Worm (Caenorhabditis elegans): Measurements from ENCODE around the gene dim-1.
A peak's percentile ranks its signal among the peaks of the same experiment; 100 is the strongest.

dim-1 gene

ce11 chrX:8018441-8018840 is 39.6 kb downstream of the dim-1 start (continued):
- no peak for TF ChIP-seq ceh-82 (tag; optimal IDR thresholded peaks at IDR 0.05)
- TF ChIP-seq fkh-4 (tag; optimal IDR thresholded peaks at IDR 0.05; ENCODE audit: borderline replicate concordance) = no peak
- no peak for TF ChIP-seq C04F5.9 (tag; optimal IDR thresholded peaks at IDR 0.05)
- TF ChIP-seq nhr-237 (tag; optimal IDR thresholded peaks at IDR 0.05) = no peak
- TF ChIP-seq ceh-90 (tag; optimal IDR thresholded peaks at IDR 0.05) = no peak
- TF ChIP-seq nhr-85 (tag) = peak; percentile 73
- TF ChIP-seq nhr-71 (tag; optimal IDR thresholded peaks at IDR 0.05) = peak; percentile 65
- no peak for TF ChIP-seq ceh-8 (GFP tag; optimal IDR thresholded peaks at IDR 0.05)
- no peak for TF ChIP-seq dsc-1 (tag; optimal IDR thresholded peaks at IDR 0.05)
- TF ChIP-seq C16A3.4 (tag; optimal IDR thresholded peaks at IDR 0.05) = peak; percentile 47
- no peak for TF ChIP-seq efl-1 (optimal IDR thresholded peaks at IDR 0.05)
- peak in 1 of 2 experiments; percentile 55 for TF ChIP-seq efl-1 (GFP tag; optimal IDR thresholded peaks at IDR 0.05 in 1 of 2)
- no peak for TF ChIP-seq Y116A8C.19 (tag; optimal IDR thresholded peaks at IDR 0.05; ENCODE audit: borderline replicate concordance)
- TF ChIP-seq lin-13 (GFP tag; optimal IDR thresholded peaks at IDR 0.05) = no peak
- no peak for TF ChIP-seq unc-62 (GFP tag; optimal IDR thresholded peaks at IDR 0.05)
- no peak for TF ChIP-seq lir-3 (tag; optimal IDR thresholded peaks at IDR 0.05; ENCODE audit: poor library complexity)
- no peak for TF ChIP-seq irx-1 (tag; optimal IDR thresholded peaks at IDR 0.05)
- no peak for TF ChIP-seq skn-1 (tag; optimal IDR thresholded peaks at IDR 0.05)
- TF ChIP-seq F16B12.6 (tag; optimal IDR thresholded peaks at IDR 0.05) = no peak
- peak in 3 of 6 experiments; percentile 14 to 43 (median 18) for TF ChIP-seq elt-3 (tag; optimal IDR thresholded peaks at IDR 0.05)
- peak; percentile 85 for TF ChIP-seq lin-14 (GFP tag; optimal IDR thresholded peaks at IDR 0.05)
- TF ChIP-seq nhr-77 (tag; optimal IDR thresholded peaks at IDR 0.05) = no peak
- peak; percentile 43 for TF ChIP-seq unc-130 (tag; optimal IDR thresholded peaks at IDR 0.05)
- TF ChIP-seq pqm-1 (tag; optimal IDR thresholded peaks at IDR 0.05) = no peak
- peak; percentile 2 for TF ChIP-seq blmp-1 (tag; optimal IDR thresholded peaks at IDR 0.05)
- TF ChIP-seq snu-23 (GFP tag; optimal IDR thresholded peaks at IDR 0.05) = peak; percentile 64
- TF ChIP-seq fos-1 (tag; optimal IDR thresholded peaks at IDR 0.05) = no peak
- no peak for TF ChIP-seq zip-4 (GFP tag; optimal IDR thresholded peaks at IDR 0.05)
- TF ChIP-seq hpl-2 (GFP tag; optimal IDR thresholded peaks at IDR 0.05) = no peak
- no peak for TF ChIP-seq nhr-84 (tag; optimal IDR thresholded peaks at IDR 0.05)
- TF ChIP-seq nhr-20 (tag; optimal IDR thresholded peaks at IDR 0.05) = peak; percentile 47
- no peak for TF ChIP-seq elt-2 (tag; optimal IDR thresholded peaks at IDR 0.05)
- no peak for TF ChIP-seq jun-1 (tag; optimal IDR thresholded peaks at IDR 0.05)
- no peak for TF ChIP-seq mef-2 (tag; optimal IDR thresholded peaks at IDR 0.05)
- TF ChIP-seq swsn-7 (tag; optimal IDR thresholded peaks at IDR 0.05) = no peak
- no peak for TF ChIP-seq egl-13 (tag; optimal IDR thresholded peaks at IDR 0.05)
- no peak for TF ChIP-seq alr-1 (tag; optimal IDR thresholded peaks at IDR 0.05; ENCODE audit: borderline replicate concordance)
- TF ChIP-seq ama-1 (optimal IDR thresholded peaks at IDR 0.05) = peak; percentile 10
- no peak for TF ChIP-seq ztf-4 (tag; optimal IDR thresholded peaks at IDR 0.05)
- no peak for TF ChIP-seq tbx-2 (tag; optimal IDR thresholded peaks at IDR 0.05)
- no peak for TF ChIP-seq unc-98 (GFP tag; IDR thresholded peaks at IDR 0.05)
- no peak for TF ChIP-seq grh-1 (GFP tag; IDR thresholded peaks at IDR 0.05)
- no peak for TF ChIP-seq hlh-4 (tag; optimal IDR thresholded peaks at IDR 0.05)
- peak; percentile 22; the same call in 1 of the 2 replicates for TF ChIP-seq nhr-19 (GFP tag; conservative IDR thresholded peaks at IDR 0.05)
- no peak for TF ChIP-seq lin-15B (tag; optimal IDR thresholded peaks at IDR 0.05)
- peak; percentile 5 to 23 for TF ChIP-seq lsy-2 (tag; optimal IDR thresholded peaks at IDR 0.05)
- no peak for TF ChIP-seq unc-30 (tag; optimal IDR thresholded peaks at IDR 0.05)
- TF ChIP-seq C34B4.2 (tag; optimal IDR thresholded peaks at IDR 0.05) = no peak
- TF ChIP-seq egl-27 (tag; optimal IDR thresholded peaks at IDR 0.05) = no peak
- no peak for TF ChIP-seq vab-15 (tag; optimal IDR thresholded peaks at IDR 0.05)
- no peak for TF ChIP-seq lin-39 (tag; optimal IDR thresholded peaks at IDR 0.05)
- no peak for TF ChIP-seq ets-5 (GFP tag; IDR thresholded peaks at IDR 0.05)
- peak in 1 of 3 experiments; percentile 16 for TF ChIP-seq dpl-1 (GFP tag; optimal IDR thresholded peaks at IDR 0.05)
- no peak for TF ChIP-seq nhr-12 (tag; optimal IDR thresholded peaks at IDR 0.05)
- TF ChIP-seq rnt-1 (tag; optimal IDR thresholded peaks at IDR 0.05) = peak; percentile 44

Data from whole organism, L1 larva.